Fruit fly (Drosophila melanogaster) whole organism, prepupa: ENCODE measurements around the gene CG14448.

ENCODE experiments used
- Blimp-1 ChIP-seq: fragments of 200-800 bp; sonication (Bioruptor generic); optimal IDR thresholded peaks from 3 replicates; lab custom pipeline; 2017; ENCODE audit warnings: missing biosample characterization, missing genetic modification characterization, mild to moderate bottlenecking, moderate library complexity, missing genetic modification reagents
- CG10631 ChIP-seq: fragments of 200-800 bp; sonication (Bioruptor generic); optimal IDR thresholded peaks from 2 replicates; lab custom pipeline; 2016; ENCODE audit warnings: missing biosample characterization, missing genetic modification characterization
- CG11294 ChIP-seq: fragments of 200-800 bp; sonication (Bioruptor generic); IDR thresholded peaks from 2 replicates; pipeline ENCODE4 v1.3.6; 2022; ENCODE audit warnings: missing biosample characterization, missing genetic modification characterization
- CG11762 ChIP-seq: fragments of 200-800 bp; sonication (Bioruptor generic); optimal IDR thresholded peaks from 3 replicates; lab custom pipeline; 2016; ENCODE audit warnings: missing biosample characterization, missing genetic modification characterization; ENCODE audit not compliant: insufficient read depth
- CG15336 ChIP-seq: fragments of 200-800 bp; sonication (Bioruptor generic); IDR thresholded peaks from 2 replicates; pipeline ENCODE4 v1.3.6; 2022; ENCODE audit warnings: missing biosample characterization, missing genetic modification characterization
- CG1621 ChIP-seq: fragments of 200-800 bp; sonication (Bioruptor generic); optimal IDR thresholded peaks from 3 replicates; lab custom pipeline; 2018; ENCODE audit warnings: missing biosample characterization, mild to moderate bottlenecking, missing genetic modification characterization
- CG16779 ChIP-seq: fragments of 200-800 bp; sonication (Bioruptor generic); optimal IDR thresholded peaks from 3 replicates; lab custom pipeline; 2017; ENCODE audit warnings: missing biosample characterization, mild to moderate bottlenecking, missing genetic modification characterization
- CG31627 ChIP-seq: fragments of 200-800 bp; sonication (Bioruptor generic); optimal IDR thresholded peaks from 3 replicates; lab custom pipeline; 2016; ENCODE audit warnings: missing biosample characterization, missing genetic modification characterization
- CG3919 ChIP-seq: fragments of 200-800 bp; sonication (Bioruptor generic); optimal IDR thresholded peaks from 3 replicates; lab custom pipeline; 2016; ENCODE audit warnings: missing biosample characterization, missing genetic modification characterization
- CG4318 ChIP-seq: fragments of 200-800 bp; sonication (Bioruptor generic); optimal IDR thresholded peaks from 3 replicates; lab custom pipeline; 2017; ENCODE audit warnings: missing biosample characterization, mild to moderate bottlenecking, missing genetic modification characterization
- CG6163 ChIP-seq: fragments of 200-800 bp; sonication (Bioruptor generic); IDR thresholded peaks from 3 replicates; pipeline ENCODE4 v1.3.6; 2022; ENCODE audit warnings: missing biosample characterization, missing genetic modification characterization
- CG6276 ChIP-seq: fragments of 200-800 bp; sonication (Bioruptor generic); optimal IDR thresholded peaks from 2 replicates; lab custom pipeline; 2017; ENCODE audit warnings: missing biosample characterization, mild to moderate bottlenecking, missing genetic modification characterization
- CG6792 ChIP-seq: fragments of 200-800 bp; sonication (Bioruptor generic); optimal IDR thresholded peaks from 3 replicates; lab custom pipeline; 2016; ENCODE audit warnings: missing biosample characterization, missing genetic modification characterization
- CG6808 ChIP-seq: fragments of 200-800 bp; sonication (Bioruptor generic); optimal IDR thresholded peaks from 3 replicates; lab custom pipeline; 2017; ENCODE audit warnings: missing biosample characterization, missing genetic modification characterization, mild to moderate bottlenecking, moderate library complexity, missing genetic modification reagents
- CG6854 ChIP-seq: fragments of 200-800 bp; sonication (Bioruptor generic); optimal IDR thresholded peaks from 2 replicates; lab custom pipeline; 2017; ENCODE audit warnings: missing biosample characterization, mild to moderate bottlenecking, missing genetic modification characterization
- CG8632 ChIP-seq: fragments of 200-800 bp; sonication (Bioruptor generic); optimal IDR thresholded peaks from 3 replicates; lab custom pipeline; 2016; ENCODE audit warnings: missing biosample characterization, missing genetic modification characterization
- CG9139 ChIP-seq: fragments of 200-800 bp; sonication (Bioruptor generic); optimal IDR thresholded peaks from 3 replicates; lab custom pipeline; 2017; ENCODE audit warnings: missing biosample characterization, mild to moderate bottlenecking, missing genetic modification characterization
- Eip78C ChIP-seq: fragments of 200-800 bp; sonication (Bioruptor generic); peaks from one replicate; lab custom pipeline; 2016; ENCODE audit warnings: missing biosample characterization, missing genetic modification characterization
- Eip93F ChIP-seq: fragments of 200-800 bp; sonication (Bioruptor generic); optimal IDR thresholded peaks from 2 replicates; lab custom pipeline; 2016; ENCODE audit warnings: missing biosample characterization, mild to moderate bottlenecking, missing genetic modification characterization
- Ets96B ChIP-seq: fragments of 200-800 bp; optimal IDR thresholded peaks from 2 replicates; lab custom pipeline; 2019; ENCODE audit warnings: missing biosample characterization, mild to moderate bottlenecking, missing genetic modification characterization, moderate library complexity
- Hr38 ChIP-seq: sonication (Bioruptor generic); optimal IDR thresholded peaks from 2 replicates; lab custom pipeline; 2016; ENCODE audit warnings: missing biosample characterization, missing genetic modification characterization
- Hr4 ChIP-seq: fragments of 200-800 bp; sonication (Bioruptor generic); optimal IDR thresholded peaks from 3 replicates; lab custom pipeline; 2016; ENCODE audit warnings: missing biosample characterization, missing genetic modification characterization
- Lpt ChIP-seq: fragments of 200-800 bp; sonication (Bioruptor generic); optimal IDR thresholded peaks from 3 replicates; lab custom pipeline; 2016; ENCODE audit warnings: missing biosample characterization, missing genetic modification characterization
- OdsH ChIP-seq: fragments of 200-800 bp; sonication (Bioruptor generic); optimal IDR thresholded peaks from 3 replicates; lab custom pipeline; 2016; ENCODE audit warnings: missing biosample characterization, missing genetic modification characterization
- Smox ChIP-seq: fragments of 200-800 bp; sonication (Bioruptor generic); optimal IDR thresholded peaks from 3 replicates; lab custom pipeline; 2016; ENCODE audit warnings: missing biosample characterization, missing genetic modification characterization
- Sox102F ChIP-seq: fragments of 200-800 bp; sonication (Bioruptor generic); optimal IDR thresholded peaks from 2 replicates; lab custom pipeline; 2016; ENCODE audit warnings: missing biosample characterization, mild to moderate bottlenecking, missing genetic modification characterization
- Sox14 ChIP-seq: fragments of 200-800 bp; sonication (Bioruptor generic); optimal IDR thresholded peaks from 3 replicates; lab custom pipeline; 2016; ENCODE audit warnings: missing biosample characterization, missing genetic modification characterization
- Sox15 ChIP-seq: fragments of 200-800 bp; sonication (Bioruptor generic); optimal IDR thresholded peaks from 3 replicates; lab custom pipeline; 2016; ENCODE audit warnings: missing biosample characterization, missing genetic modification characterization
- achi ChIP-seq: fragments of 200-800 bp; sonication (Bioruptor generic); optimal IDR thresholded peaks from 3 replicates; lab custom pipeline; 2016; ENCODE audit warnings: missing biosample characterization, missing genetic modification characterization
- acj6 ChIP-seq: fragments of 200-800 bp; sonication (Bioruptor generic); optimal IDR thresholded peaks from 3 replicates; lab custom pipeline; 2016; ENCODE audit warnings: missing biosample characterization, missing genetic modification characterization
- cyc ChIP-seq: fragments of 200-800 bp; sonication (Bioruptor generic); optimal IDR thresholded peaks from 3 replicates; lab custom pipeline; 2016; ENCODE audit warnings: missing biosample characterization, missing genetic modification characterization
- dsx ChIP-seq: fragments of 200-800 bp; optimal IDR thresholded peaks from 3 replicates; lab custom pipeline; 2019; ENCODE audit warnings: missing biosample characterization, mild to moderate bottlenecking, missing genetic modification characterization, moderate library complexity; ENCODE audit not compliant: poor library complexity, severe bottlenecking
- esn ChIP-seq: fragments of 200-800 bp; sonication (Bioruptor generic); optimal IDR thresholded peaks from 2 replicates; lab custom pipeline; 2016; ENCODE audit warnings: missing biosample characterization, mild to moderate bottlenecking, missing genetic modification characterization, moderate library complexity
- fd59A ChIP-seq: fragments of 200-800 bp; sonication (Bioruptor generic); optimal IDR thresholded peaks from 2 replicates; lab custom pipeline; 2017; ENCODE audit warnings: missing biosample characterization, mild to moderate bottlenecking, missing genetic modification characterization, missing genetic modification reagents
- fd85E ChIP-seq: fragments of 200-800 bp; sonication (Bioruptor generic); optimal IDR thresholded peaks from 3 replicates; lab custom pipeline; 2016; ENCODE audit warnings: missing biosample characterization, missing genetic modification characterization
- fkh ChIP-seq: fragments of 200-800 bp; sonication (Bioruptor generic); optimal IDR thresholded peaks from 3 replicates; lab custom pipeline; 2017; ENCODE audit warnings: missing biosample characterization, mild to moderate bottlenecking, missing genetic modification characterization, moderate library complexity
- lz ChIP-seq: fragments of 200-800 bp; sonication (Bioruptor generic); optimal IDR thresholded peaks from 3 replicates; lab custom pipeline; 2016; ENCODE audit warnings: missing biosample characterization, missing genetic modification characterization
- net ChIP-seq: fragments of 200-800 bp; sonication (Bioruptor generic); optimal IDR thresholded peaks from 3 replicates; lab custom pipeline; 2016; ENCODE audit warnings: missing biosample characterization, missing genetic modification characterization
- pdm3 ChIP-seq: fragments of 200-800 bp; sonication (Bioruptor generic); optimal IDR thresholded peaks from 3 replicates; lab custom pipeline; 2016; ENCODE audit warnings: missing biosample characterization, missing genetic modification characterization
- salr ChIP-seq, 2 experiments: fragments of 200-800 bp; sonication (Bioruptor generic); optimal IDR thresholded peaks; 3 replicates each; lab custom pipeline; 2016 to 2018; ENCODE audit warnings: missing biosample characterization in 2 of 2, missing genetic modification characterization in 2 of 2, mild to moderate bottlenecking in 1 of 2
- spab ChIP-seq: fragments of 200-800 bp; sonication (Bioruptor generic); optimal IDR thresholded peaks from 2 replicates; lab custom pipeline; 2017; ENCODE audit warnings: missing biosample characterization, mild to moderate bottlenecking, missing genetic modification characterization, missing genetic modification reagents
- svp ChIP-seq: fragments of 200-800 bp; sonication (Bioruptor generic); peaks from one replicate; lab custom pipeline; 2016; ENCODE audit warnings: missing biosample characterization, missing genetic modification characterization
- topi ChIP-seq: fragments of 200-800 bp; sonication (Bioruptor generic); optimal IDR thresholded peaks from 3 replicates; lab custom pipeline; 2016; ENCODE audit warnings: missing biosample characterization, missing genetic modification characterization
- vri ChIP-seq: fragments of 200-800 bp; sonication (Bioruptor generic); optimal IDR thresholded peaks from 3 replicates; lab custom pipeline; 2016; ENCODE audit warnings: missing biosample characterization, mild to moderate bottlenecking, missing genetic modification characterization

Gene CG14448

dm6 chr3L:22826236-22826635 is 38.0 kb downstream of the CG14448 start (continued):
- TF ChIP-seq spab (GFP tag; lab: Kevin White, UChicago) (peak; percentile 6), Hr4 (GFP tag; lab: Kevin White, UChicago) (no peak), achi (GFP tag; lab: Kevin White, UChicago) (no peak), CG10631 (no peak), CG1621 (tag; lab: Kevin White, UChicago) (peak; percentile 20), CG11294 (GFP tag; lab: Robert Waterston, UW) (no peak), fd59A (GFP tag; lab: Kevin White, UChicago) (no peak), CG15336 (GFP tag; lab: Robert Waterston, UW) (0 out of 2 replicates have a peak, but pooled peaks have one; percentile 23), Eip93F (no peak), CG3919 (no peak)

- TF ChIP-seq Eip78C (no peak), Smox (GFP tag; lab: Kevin White, UChicago) (no peak), acj6 (GFP tag; lab: Kevin White, UChicago) (no peak), Ets96B (tag; lab: Kevin White, UChicago) (no peak), CG9139 (no peak), net (no peak), CG31627 (GFP tag; lab: Kevin White, UChicago) (no peak), Sox102F (GFP tag; lab: Kevin White, UChicago) (no peak), CG6854 (GFP tag; lab: Kevin White, UChicago) (no peak), CG16779 (tag; lab: Kevin White, UChicago) (no peak), OdsH (GFP tag; lab: Kevin White, UChicago) (no peak), achi (GFP tag; lab: Kevin White, UChicago) (no peak), lz (GFP tag; lab: Kevin White, UChicago) (no peak), spab (GFP tag; lab: Kevin White, UChicago) (no peak), Sox15 (no peak), Lpt (GFP tag; lab: Kevin White, UChicago) (no peak), Blimp-1 (GFP tag; lab: Kevin White, UChicago) (no peak), esn (GFP tag; lab: Kevin White, UChicago) (no peak), CG8632 (GFP tag; lab: Kevin White, UChicago) (no peak), CG4318 (GFP tag; lab: Kevin White, UChicago) (no peak)
These were observed 42.0 kb downstream of the CG14448 start for dm6 chr3L:22830132-22830697.

- TF ChIP-seq CG6854 (GFP tag; lab: Kevin White, UChicago) (peak; percentile 68), CG9139 (peak; percentile 75), Eip93F (no peak), dsx (GFP tag; lab: Kevin White, UChicago) (peak; percentile 76), OdsH (GFP tag; lab: Kevin White, UChicago) (no peak), CG6276 (peak; percentile 64), lz (GFP tag; lab: Kevin White, UChicago) (peak; percentile 5), svp (GFP tag; lab: Kevin White, UChicago) (peak; percentile 90), CG11294 (GFP tag; lab: Robert Waterston, UW) (peak; percentile 38; the same call in 1 of the 2 replicates), cyc (GFP tag; lab: Kevin White, UChicago) (no peak), CG6808 (GFP tag; lab: Kevin White, UChicago) (peak; percentile 67), Sox15 (no peak), CG11762 (GFP tag; lab: Kevin White, UChicago) (peak; percentile 38), achi (GFP tag; lab: Kevin White, UChicago) (no peak), Smox (GFP tag; lab: Kevin White, UChicago) (no peak), Sox102F (GFP tag; lab: Kevin White, UChicago) (peak; percentile 56), topi (GFP tag; lab: Kevin White, UChicago) (peak; percentile 4), salr (GFP tag; optimal IDR thresholded peaks at IDR 0.05; lab: Kevin White, UChicago) (peak in 1 of 2 experiments; percentile 15), Sox14 (GFP tag; lab: Kevin White, UChicago) (peak; percentile 35), fd85E (no peak), pdm3 (GFP tag; lab: Kevin White, UChicago) (no peak), fkh (GFP tag; lab: Kevin White, UChicago) (peak; percentile 94), spab (GFP tag; lab: Kevin White, UChicago) (peak; percentile 49), Ets96B (tag; lab: Kevin White, UChicago) (peak; percentile 44), CG6792 (GFP tag; lab: Kevin White, UChicago) (peak; percentile 31), vri (peak; percentile 78), Hr38 (GFP tag; lab: Kevin White, UChicago) (no peak), CG10631 (no peak), CG6163 (GFP tag; lab: Robert Waterston, UW) (peak; percentile 69; the same call in 2 of the 3 replicates)
These were observed 47.1 kb downstream of the CG14448 start, which contains the start of gene jim for dm6 chr3L:22835144-22835964. Gene jim, minus strand, starts transcription at chr3L:22835194.
